Worm (Caenorhabditis elegans): Measurements from ENCODE around the gene Y58A7A.2.
A peak's percentile ranks its signal among the peaks of the same experiment; 100 is the strongest.

Y58A7A.2 gene

DNA sequence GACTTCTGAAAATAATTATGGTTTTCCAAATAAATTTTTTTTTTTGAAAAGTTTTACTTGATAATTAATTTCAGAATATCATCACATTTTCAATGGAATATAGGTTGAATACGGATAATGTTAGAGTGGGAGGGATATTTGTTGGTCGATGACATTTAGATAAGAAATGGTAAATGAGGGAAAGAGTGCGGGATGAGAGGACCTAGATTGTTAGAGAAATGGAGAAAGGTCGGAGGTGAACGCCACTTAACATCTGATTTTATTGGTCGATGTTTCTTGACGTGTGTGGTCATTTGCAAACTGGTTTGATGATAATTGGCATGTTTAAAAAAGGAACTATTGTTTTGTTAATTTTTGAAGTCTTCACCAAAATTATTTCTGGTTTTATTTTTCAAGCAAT lies 33.5 kb downstream of the Y58A7A.2 start:
- TF ChIP-seq lin-35 (GFP tag; optimal IDR thresholded peaks at IDR 0.05) (peak in 1 of 2 experiments; percentile 5), lin-14 (GFP tag; optimal IDR thresholded peaks at IDR 0.05) (peak; percentile 48), nhr-85 (tag) (peak; percentile 85), blmp-1 (tag; optimal IDR thresholded peaks at IDR 0.05) (peak; percentile 83), elt-3 (tag; optimal IDR thresholded peaks at IDR 0.05) (peak in 1 of 6 experiments; percentile 23), ceh-82 (tag; optimal IDR thresholded peaks at IDR 0.05) (no peak), C16A3.4 (tag; optimal IDR thresholded peaks at IDR 0.05) (no peak), grh-1 (GFP tag; IDR thresholded peaks at IDR 0.05) (peak; percentile 54)

ce11 chrV:5036364-5036763 lies 35.6 kb downstream of the Y58A7A.2 start, which contains the start of gene K11D12.7:
Gene K11D12.7 (minus strand): TSS chrV:5036464.
- TF ChIP-seq fkh-8 (tag; optimal IDR thresholded peaks at IDR 0.05), result no peak
- TF ChIP-seq tbx-2 (tag; optimal IDR thresholded peaks at IDR 0.05), result no peak
- TF ChIP-seq elt-3 (tag; optimal IDR thresholded peaks at IDR 0.05), result no peak
- TF ChIP-seq egl-13 (tag; optimal IDR thresholded peaks at IDR 0.05), result no peak

DNA sequence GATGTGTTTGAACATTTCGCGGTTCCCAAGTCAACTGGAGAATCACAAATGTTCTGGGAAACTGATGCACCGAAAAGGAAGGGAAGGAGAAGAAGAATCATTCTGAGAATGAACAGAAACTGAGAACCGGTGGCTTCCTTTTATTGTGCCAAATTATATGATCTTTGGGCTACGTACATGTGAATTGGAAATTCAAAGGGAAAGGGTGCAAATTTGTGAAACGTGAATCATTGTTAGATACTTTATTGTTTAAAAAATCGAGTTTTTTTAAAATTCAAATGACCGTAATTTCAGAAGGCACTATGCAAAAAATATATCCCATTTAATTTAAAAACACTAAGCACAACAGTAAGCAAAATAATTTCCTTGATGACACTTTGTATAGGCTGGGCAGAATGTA lies 36.9 kb downstream of the Y58A7A.2 start, which contains the start of gene K11D12.6:
Gene K11D12.6 (minus strand): TSS at position 101 of the 400 bp plus-strand sequence.
- TF ChIP-seq ceh-88 (GFP tag; IDR thresholded peaks at IDR 0.05) (no peak), nhr-77 (tag; optimal IDR thresholded peaks at IDR 0.05) (no peak), sox-4 (tag; optimal IDR thresholded peaks at IDR 0.05) (no peak), tlp-1 (tag; optimal IDR thresholded peaks at IDR 0.05) (no peak), unc-130 (tag; optimal IDR thresholded peaks at IDR 0.05) (no peak), egl-27 (tag; optimal IDR thresholded peaks at IDR 0.05) (no peak), fkh-8 (tag; optimal IDR thresholded peaks at IDR 0.05) (no peak), tbx-2 (tag; optimal IDR thresholded peaks at IDR 0.05) (no peak), C34B4.2 (tag; optimal IDR thresholded peaks at IDR 0.05) (no peak), elt-3 (tag; optimal IDR thresholded peaks at IDR 0.05) (no peak), ceh-63 (GFP tag; optimal IDR thresholded peaks at IDR 0.05) (no peak)

DNA sequence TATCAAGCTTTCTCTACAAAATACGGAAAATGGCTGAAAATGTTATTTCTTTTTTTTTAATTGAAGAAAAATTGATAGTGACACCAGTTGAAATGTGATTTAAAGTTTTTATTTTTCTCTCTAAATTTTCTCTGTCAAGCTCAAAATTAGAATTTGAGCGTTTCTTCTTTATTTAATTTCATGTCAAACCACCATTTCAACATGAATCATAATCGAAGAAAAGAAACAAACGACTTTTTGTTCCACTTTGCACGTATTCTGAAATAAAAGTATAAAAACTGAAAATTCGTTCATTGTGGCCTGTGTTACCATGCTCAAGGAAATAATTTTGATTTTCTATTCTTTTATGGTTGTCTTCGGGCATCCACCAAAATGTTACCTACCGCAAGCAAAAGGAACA lies 38.9 kb downstream of the Y58A7A.2 start, which contains the start of gene K11D12.13:
Gene K11D12.13 (plus strand): TSS at position 301 of the 400 bp plus-strand sequence.
- TF ChIP-seq ceh-82 (tag; optimal IDR thresholded peaks at IDR 0.05), result no peak
- TF ChIP-seq lin-39 (tag; optimal IDR thresholded peaks at IDR 0.05), result no peak
- no peak for TF ChIP-seq nhr-28 (tag; optimal IDR thresholded peaks at IDR 0.05)
- no peak for TF ChIP-seq ets-5 (GFP tag; IDR thresholded peaks at IDR 0.05)
- no peak for TF ChIP-seq grh-1 (GFP tag; IDR thresholded peaks at IDR 0.05)
- no peak for TF ChIP-seq ztf-11 (tag; optimal IDR thresholded peaks at IDR 0.05)
- TF ChIP-seq unc-98 (GFP tag; IDR thresholded peaks at IDR 0.05), result no peak
- TF ChIP-seq alr-1 (tag; optimal IDR thresholded peaks at IDR 0.05; ENCODE audit: borderline replicate concordance), result no peak
- TF ChIP-seq nhr-20 (tag; optimal IDR thresholded peaks at IDR 0.05), result no peak
- no peak for TF ChIP-seq elt-2 (tag; optimal IDR thresholded peaks at IDR 0.05)
- TF ChIP-seq blmp-1 (tag; optimal IDR thresholded peaks at IDR 0.05), result no peak
- TF ChIP-seq C16A3.4 (tag; optimal IDR thresholded peaks at IDR 0.05), result no peak
- TF ChIP-seq mep-1 (tag; optimal IDR thresholded peaks at IDR 0.05), result no peak
- no peak for TF ChIP-seq zag-1 (tag; optimal IDR thresholded peaks at IDR 0.05)
- TF ChIP-seq egl-13 (tag; optimal IDR thresholded peaks at IDR 0.05), result no peak
- no peak for TF ChIP-seq F16B12.6 (tag; optimal IDR thresholded peaks at IDR 0.05)

- no peak for TF ChIP-seq C34B4.2 (tag; optimal IDR thresholded peaks at IDR 0.05)
- no peak for TF ChIP-seq ama-1 (optimal IDR thresholded peaks at IDR 0.05)
- peak; percentile 7 for TF ChIP-seq tbx-2 (tag; optimal IDR thresholded peaks at IDR 0.05)
- no peak for TF ChIP-seq vab-15 (tag; optimal IDR thresholded peaks at IDR 0.05)
- TF ChIP-seq nhr-71 (tag; optimal IDR thresholded peaks at IDR 0.05), result peak; percentile 57
- no peak for TF ChIP-seq nhr-90 (tag; optimal IDR thresholded peaks at IDR 0.05; ENCODE audit: poor library complexity)
- TF ChIP-seq lin-15B (tag; optimal IDR thresholded peaks at IDR 0.05), result no peak
- TF ChIP-seq elt-3 (tag; optimal IDR thresholded peaks at IDR 0.05), result peak in 1 of 6 experiments; percentile 42
- peak in 1 of 2 experiments; percentile 41 for TF ChIP-seq lin-35 (GFP tag; optimal IDR thresholded peaks at IDR 0.05)
- no peak for TF ChIP-seq xbp-1 (tag; optimal IDR thresholded peaks at IDR 0.05)
- no peak for TF ChIP-seq ztf-4 (tag; optimal IDR thresholded peaks at IDR 0.05)
- TF ChIP-seq aha-1 (tag; optimal IDR thresholded peaks at IDR 0.05), result no peak
- no peak for TF ChIP-seq zip-4 (GFP tag; optimal IDR thresholded peaks at IDR 0.05)
- TF ChIP-seq mep-1 (tag; optimal IDR thresholded peaks at IDR 0.05), result no peak
- no peak for TF ChIP-seq ceh-88 (GFP tag; IDR thresholded peaks at IDR 0.05)
- TF ChIP-seq sup-37 (GFP tag; optimal IDR thresholded peaks at IDR 0.05), result no peak
- no peak for TF ChIP-seq ceh-82 (tag; optimal IDR thresholded peaks at IDR 0.05)
- TF ChIP-seq egl-27 (tag; optimal IDR thresholded peaks at IDR 0.05), result no peak
- TF ChIP-seq zag-1 (tag; optimal IDR thresholded peaks at IDR 0.05), result no peak
- no peak for TF ChIP-seq ceh-63 (GFP tag; optimal IDR thresholded peaks at IDR 0.05)
- no peak for TF ChIP-seq nhr-237 (tag; optimal IDR thresholded peaks at IDR 0.05)
- no peak for TF ChIP-seq fos-1 (tag; optimal IDR thresholded peaks at IDR 0.05)
- no peak for TF ChIP-seq sptf-1 (tag; optimal IDR thresholded peaks at IDR 0.05)
- no peak for TF ChIP-seq unc-86 (tag; optimal IDR thresholded peaks at IDR 0.05)
Measured at ce11 chrV:5032176-5032575, 39.8 kb downstream of the Y58A7A.2 start.
